Worm (Caenorhabditis elegans) whole organism, L2 larva: ENCODE measurements around the gene K06B4.4.

ENCODE experiments used
- ama-1 ChIP-seq: fragments of 150-350 bp; optimal IDR thresholded peaks from 2 replicates; lab custom pipeline; 2018; ENCODE audit warnings: inconsistent platforms
- blmp-1 ChIP-seq: sonication (generic microtip); optimal IDR thresholded peaks from 2 replicates; lab custom pipeline; 2017; ENCODE audit warnings: missing genetic modification characterization, mild to moderate bottlenecking, missing compliant biosample characterization, antibody characterized with exemption, moderate library complexity; ENCODE audit not compliant: insufficient read depth
- crh-2 ChIP-seq: sonication (generic microtip); optimal IDR thresholded peaks from 2 replicates; lab custom pipeline; 2017; ENCODE audit warnings: missing biosample characterization, missing genetic modification characterization
- dmd-4 ChIP-seq: sonication (generic microtip); optimal IDR thresholded peaks from 2 replicates; lab custom pipeline; 2017; ENCODE audit warnings: missing biosample characterization, missing genetic modification characterization
- elt-1 ChIP-seq: fragments of 150-350 bp; optimal IDR thresholded peaks from 2 replicates; lab custom pipeline; 2014; ENCODE audit warnings: missing biosample characterization, missing genetic modification characterization
- elt-3 ChIP-seq: sonication (generic microtip); optimal IDR thresholded peaks from 2 replicates; lab custom pipeline; 2017; ENCODE audit warnings: missing biosample characterization, missing genetic modification characterization
- lin-13 ChIP-seq: fragments of 150-350 bp; optimal IDR thresholded peaks from 2 replicates; lab custom pipeline; 2014; ENCODE audit warnings: missing biosample characterization, missing genetic modification reagents, missing genetic modification characterization
- lsy-2 ChIP-seq, 2 experiments: fragments of 150-350 bp in 1 of 2; sonication (generic microtip) in 1 of 2; optimal IDR thresholded peaks; 2 replicates each; lab custom pipeline; 2014 to 2017; ENCODE audit warnings: missing biosample characterization in 2 of 2, missing genetic modification characterization in 2 of 2
- nhr-237 ChIP-seq: fragments of 150-350 bp; optimal IDR thresholded peaks from 2 replicates; lab custom pipeline; 2014; ENCODE audit warnings: missing biosample characterization, missing genetic modification characterization
- nhr-25 ChIP-seq: fragments of 150-350 bp; sonication (generic microtip); optimal IDR thresholded peaks from 3 replicates; lab custom pipeline; 2014; ENCODE audit warnings: missing biosample characterization, missing genetic modification characterization
- nhr-6 ChIP-seq: fragments of 150-350 bp; optimal IDR thresholded peaks from 2 replicates; lab custom pipeline; 2014; ENCODE audit warnings: missing biosample characterization, missing genetic modification characterization
- ztf-4 ChIP-seq: fragments of 150-350 bp; optimal IDR thresholded peaks from 2 replicates; lab custom pipeline; 2014; ENCODE audit warnings: missing biosample characterization, missing genetic modification characterization

DNA sequence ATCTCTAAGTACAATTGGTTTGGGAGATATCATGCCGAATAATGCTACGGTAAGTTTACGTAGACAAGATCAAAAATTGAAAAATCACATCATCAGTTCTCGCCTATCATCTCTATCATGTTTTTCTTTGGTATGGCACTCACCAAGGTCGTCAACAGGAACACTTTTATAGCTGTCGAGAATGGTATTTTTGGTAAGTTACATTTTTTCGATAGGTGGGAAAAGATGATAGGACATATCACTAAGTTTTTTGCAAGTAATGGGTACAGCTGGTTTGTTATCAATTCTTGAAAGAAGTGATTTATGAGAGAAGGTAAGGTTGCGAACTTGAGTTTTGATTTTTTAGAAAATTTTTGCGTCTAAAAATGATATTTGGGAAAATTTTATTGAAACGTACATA is 39.0 kb downstream of the K06B4.4 start:
- no peak for TF ChIP-seq lin-13 (GFP tag; lab: Kevin White, UChicago)
- TF ChIP-seq ama-1 (lab: Kevin White, UChicago) = no peak
- no peak for TF ChIP-seq ztf-4 (tag; lab: Kevin White, UChicago)
- TF ChIP-seq elt-3 (tag; lab: Kevin White, UChicago) = no peak
- TF ChIP-seq dmd-4 (tag; lab: Kevin White, UChicago) = no peak
- TF ChIP-seq blmp-1 (tag; lab: Kevin White, UChicago) = no peak
- no peak for TF ChIP-seq nhr-237 (tag; lab: Kevin White, UChicago)
- TF ChIP-seq lsy-2 (tag; optimal IDR thresholded peaks at IDR 0.05; lab: Kevin White, UChicago) = no peak
- TF ChIP-seq nhr-25 (tag; lab: Kevin White, UChicago) = peak; percentile 67
- TF ChIP-seq crh-2 = peak; percentile 36
- no peak for TF ChIP-seq elt-1 (tag; lab: Kevin White, UChicago)
- no peak for TF ChIP-seq nhr-6 (tag; lab: Kevin White, UChicago)
